Worm (Caenorhabditis elegans) whole organism, midembryonic: ENCODE results near the gene F11D11.12.
A peak's percentile ranks its signal among the peaks of the same experiment; 100 is the strongest.

Source experiments
- T22C8.4 ChIP-seq: fragments of 200-800 bp; sonication (Bioruptor generic); IDR thresholded peaks from 2 replicates; pipeline ENCODE4 v1.3.6; 2022; ENCODE audit warnings: missing genetic modification characterization, missing compliant biosample characterization
- cog-1 ChIP-seq: sonication (generic microtip); optimal IDR thresholded peaks from 2 replicates; lab custom pipeline; 2016; ENCODE audit warnings: missing genetic modification characterization, missing compliant biosample characterization
- flt-1 ChIP-seq: fragments of 200-800 bp; sonication (Bioruptor generic); IDR thresholded peaks from 2 replicates; pipeline ENCODE4 v1.3.6; 2022; ENCODE audit warnings: missing genetic modification characterization, missing compliant biosample characterization
- klf-2 ChIP-seq: fragments of 200-800 bp; sonication (Bioruptor generic); conservative IDR thresholded peaks from 2 replicates; pipeline ENCODE4 v1.3.6; 2022; ENCODE audit warnings: missing genetic modification reagents, missing genetic modification characterization, missing compliant biosample characterization
- med-1 ChIP-seq: sonication (generic microtip); optimal IDR thresholded peaks from 2 replicates; lab custom pipeline; 2017; ENCODE audit warnings: missing genetic modification characterization, mild to moderate bottlenecking, missing compliant biosample characterization, antibody characterized with exemption, missing genetic modification reagents; ENCODE audit not compliant: insufficient read depth
- ref-1 ChIP-seq: fragments of 200-800 bp; sonication (Bioruptor generic); conservative IDR thresholded peaks from 2 replicates; pipeline ENCODE4 v1.3.6; 2022; ENCODE audit warnings: missing genetic modification reagents, missing genetic modification characterization, missing compliant biosample characterization
- tab-1 ChIP-seq: fragments of 200-800 bp; sonication (Bioruptor generic); IDR thresholded peaks from 2 replicates; pipeline ENCODE4 v1.3.6; 2022; ENCODE audit warnings: missing genetic modification characterization, missing compliant biosample characterization
- ztf-23 ChIP-seq: fragments of 200-800 bp; sonication (Bioruptor generic); IDR thresholded peaks from 2 replicates; pipeline ENCODE4 v1.3.6; 2022; ENCODE audit warnings: missing genetic modification reagents, missing genetic modification characterization, missing compliant biosample characterization
- ztf-29 ChIP-seq: fragments of 200-800 bp; sonication (Bioruptor generic); IDR thresholded peaks from 2 replicates; pipeline ENCODE4 v1.3.6; 2022; ENCODE audit warnings: missing genetic modification reagents, missing genetic modification characterization, missing compliant biosample characterization

The F11D11.12 gene

DNA sequence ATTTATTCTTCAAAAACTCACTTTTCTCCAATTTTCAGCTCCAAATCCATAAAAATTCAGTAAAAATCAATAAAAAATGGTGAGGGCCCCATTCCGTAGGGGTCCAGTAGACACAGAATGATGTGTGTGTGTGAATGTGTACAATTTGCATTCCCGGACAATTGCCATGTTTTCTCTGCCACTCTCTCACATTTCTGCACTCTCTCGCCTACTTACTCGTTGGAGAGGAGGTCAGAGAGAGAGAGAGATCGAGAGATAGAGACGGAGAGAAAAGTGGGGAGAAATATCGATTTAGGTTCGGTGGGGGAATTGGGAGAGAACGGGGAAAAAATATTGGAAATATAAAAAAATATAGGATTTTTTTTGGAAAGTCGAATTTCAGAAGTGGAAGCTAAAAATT is 26.9 kb downstream of the F11D11.12 start:
- peak; percentile 99 for TF ChIP-seq T22C8.4 (GFP tag; lab: Robert Waterston, UW)
- TF ChIP-seq cog-1 (tag; lab: Kevin White, UChicago) = peak; percentile 97
- no peak for TF ChIP-seq ztf-29 (GFP tag; lab: Robert Waterston, UW)
- no peak for TF ChIP-seq ztf-23 (GFP tag; lab: Robert Waterston, UW)
- TF ChIP-seq flt-1 (GFP tag; lab: Robert Waterston, UW) = no peak

DNA sequence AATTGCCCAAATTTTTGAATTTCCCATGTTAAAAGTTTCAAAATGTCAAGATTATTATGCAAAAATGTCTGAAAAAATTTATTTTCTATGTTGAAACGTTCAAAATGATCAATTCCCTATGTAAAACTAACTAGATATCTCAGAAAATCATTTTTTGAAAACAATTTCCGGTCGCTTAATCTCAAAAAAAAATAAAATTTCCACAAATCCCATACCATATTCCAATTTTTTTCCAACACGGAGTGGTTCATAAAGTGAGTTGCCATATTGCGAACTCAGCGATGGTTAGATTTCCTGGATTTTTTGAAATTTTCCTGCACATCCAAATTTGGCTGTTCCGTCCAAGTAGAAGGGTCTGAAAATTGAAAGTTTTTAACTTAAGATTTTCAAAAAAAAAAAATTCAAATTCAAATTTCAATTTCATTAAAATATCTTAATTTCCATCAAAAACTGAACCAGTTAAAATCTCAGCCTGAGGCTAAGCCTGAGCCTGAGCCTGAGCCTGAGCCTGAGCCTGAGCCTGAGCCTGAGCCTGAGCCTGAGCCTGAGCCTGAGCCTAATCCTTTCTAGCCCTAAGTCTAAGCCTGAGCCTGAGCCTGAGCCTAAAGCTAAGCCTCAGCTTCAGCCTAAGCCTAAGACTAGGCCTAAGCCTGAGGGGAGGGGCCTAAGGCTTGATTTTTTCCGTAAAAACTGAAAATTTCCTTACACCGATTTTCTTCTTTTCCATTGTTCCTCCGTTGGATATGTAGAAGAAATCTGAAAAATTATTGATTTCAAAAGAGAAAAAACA is 27.8 kb downstream of the F11D11.12 start:
- TF ChIP-seq ztf-23 (GFP tag; lab: Robert Waterston, UW) (no peak), ref-1 (GFP tag; lab: Robert Waterston, UW) (no peak), T22C8.4 (GFP tag; lab: Robert Waterston, UW) (0 out of 2 replicates have a peak, but pooled peaks have one; percentile 12), cog-1 (tag; lab: Kevin White, UChicago) (no peak), klf-2 (GFP tag; lab: Robert Waterston, UW) (no peak), med-1 (no peak), tab-1 (GFP tag; lab: Robert Waterston, UW) (0 out of 2 replicates have a peak, but pooled peaks have one; percentile 53)

DNA sequence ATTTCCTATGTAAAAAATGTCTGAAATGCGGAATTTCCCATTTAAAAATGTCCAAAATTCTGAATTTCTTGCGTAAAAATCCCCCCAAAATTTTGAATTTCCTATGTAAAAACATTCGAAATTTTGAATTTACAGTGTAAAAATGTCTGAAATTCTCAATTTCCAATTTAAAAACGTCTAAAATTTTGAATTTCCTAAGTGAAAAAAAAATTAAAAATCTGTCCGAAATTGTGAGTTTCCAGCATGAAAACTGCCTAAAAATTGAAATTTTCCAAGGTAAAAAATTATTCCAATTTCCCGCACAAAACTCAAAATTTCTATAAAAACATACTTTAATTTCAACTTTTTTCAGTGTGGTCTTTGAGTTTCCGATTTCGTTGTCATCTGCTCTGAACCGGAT is 28.6 kb downstream of the F11D11.12 start:
- TF ChIP-seq med-1 (no peak), T22C8.4 (GFP tag; lab: Robert Waterston, UW) (no peak), cog-1 (tag; lab: Kevin White, UChicago) (no peak), flt-1 (GFP tag; lab: Robert Waterston, UW) (no peak), klf-2 (GFP tag; lab: Robert Waterston, UW) (no peak), ztf-29 (GFP tag; lab: Robert Waterston, UW) (no peak), ref-1 (GFP tag; lab: Robert Waterston, UW) (no peak), ztf-23 (GFP tag; lab: Robert Waterston, UW) (no peak), tab-1 (GFP tag; lab: Robert Waterston, UW) (no peak)

DNA sequence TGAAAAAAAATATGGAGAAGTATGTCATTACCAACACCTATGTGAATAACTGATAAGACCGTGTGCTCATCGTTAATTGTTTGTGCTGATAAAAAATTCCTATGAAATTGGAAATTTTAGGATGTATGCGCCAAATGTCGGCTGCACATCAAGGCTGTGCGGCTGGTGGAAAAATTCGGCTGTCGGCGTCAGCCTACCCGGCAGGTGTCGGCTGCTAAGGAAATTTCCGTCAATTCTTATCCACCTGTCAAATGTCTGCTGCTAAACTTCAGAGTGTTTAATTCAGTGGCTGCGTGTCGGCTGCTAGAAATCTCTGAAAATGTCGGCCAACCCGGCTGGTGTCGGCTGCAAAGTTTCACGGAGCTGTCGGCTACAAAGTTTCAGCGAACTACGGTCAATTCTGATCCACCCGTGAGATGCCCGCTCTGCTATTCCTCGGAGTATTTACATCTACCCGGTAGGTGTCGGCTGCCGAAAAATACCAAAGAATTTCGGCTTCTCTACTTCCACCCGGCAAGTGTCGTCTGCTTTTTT is 30.5 kb downstream of the F11D11.12 start, which contains the start of gene Y17D7C.2:
Gene Y17D7C.2 (minus strand): TSS at position 32 of the 534 bp plus-strand sequence.
- TF ChIP-seq cog-1 (tag; lab: Kevin White, UChicago) (no peak), T22C8.4 (GFP tag; lab: Robert Waterston, UW) (0 out of 2 replicates have a peak, but pooled peaks have one; percentile 30), tab-1 (GFP tag; lab: Robert Waterston, UW) (0 out of 2 replicates have a peak, but pooled peaks have one; percentile 60), klf-2 (GFP tag; lab: Robert Waterston, UW) (no peak), ztf-23 (GFP tag; lab: Robert Waterston, UW) (no peak), ztf-29 (GFP tag; lab: Robert Waterston, UW) (no peak), flt-1 (GFP tag; lab: Robert Waterston, UW) (no peak), med-1 (peak; percentile 44), ref-1 (GFP tag; lab: Robert Waterston, UW) (no peak)

DNA sequence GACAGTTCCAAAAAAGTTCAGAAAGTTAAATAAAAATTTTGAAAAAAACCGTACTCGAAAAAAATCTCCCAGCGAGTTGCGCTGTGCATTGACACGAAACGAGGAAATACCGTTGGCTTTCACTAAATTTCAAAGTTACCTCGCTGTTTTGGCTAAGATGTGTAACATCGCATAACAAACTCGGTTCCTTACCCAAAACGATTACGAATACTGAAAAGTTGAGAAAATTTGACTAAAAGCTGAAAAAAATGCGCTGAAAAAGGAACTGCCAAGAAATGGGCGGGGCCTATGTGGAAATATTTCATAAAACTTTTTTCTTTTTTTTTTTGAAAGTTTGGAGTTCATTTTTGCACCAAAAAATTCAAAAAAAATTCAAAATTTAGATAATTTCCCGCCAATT is 31.1 kb downstream of the F11D11.12 start:
- TF ChIP-seq ref-1 (GFP tag; lab: Robert Waterston, UW) (peak; percentile 50; the same call in 1 of the 2 replicates), T22C8.4 (GFP tag; lab: Robert Waterston, UW) (no peak), cog-1 (tag; lab: Kevin White, UChicago) (no peak), flt-1 (GFP tag; lab: Robert Waterston, UW) (no peak), tab-1 (GFP tag; lab: Robert Waterston, UW) (peak; percentile 46; the same call in 1 of the 2 replicates)

DNA sequence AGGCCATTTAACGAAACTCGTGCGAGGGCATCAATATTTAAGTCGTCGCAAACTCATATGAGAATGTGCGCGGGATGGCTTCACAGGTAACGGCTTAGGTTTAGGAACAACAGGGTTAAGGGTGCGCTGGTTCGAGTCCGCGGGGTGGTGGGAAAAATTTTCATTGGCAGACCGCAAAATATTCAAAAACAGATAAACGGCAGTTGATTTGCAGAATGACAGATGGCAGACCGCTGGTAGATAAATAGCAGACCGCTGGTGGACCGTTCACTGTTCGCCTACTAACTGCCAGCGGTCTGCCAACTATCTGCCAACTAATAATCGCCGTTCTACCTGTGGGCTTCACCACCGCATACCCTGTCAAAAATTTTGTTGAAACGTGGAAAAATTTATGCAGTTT is 38.4 kb downstream of the F11D11.12 start:
- no peak for TF ChIP-seq klf-2 (GFP tag; lab: Robert Waterston, UW)
- peak; percentile 54 for TF ChIP-seq T22C8.4 (GFP tag; lab: Robert Waterston, UW)
- TF ChIP-seq med-1 = no peak
- no peak for TF ChIP-seq cog-1 (tag; lab: Kevin White, UChicago)
- peak; percentile 43 for TF ChIP-seq ref-1 (GFP tag; lab: Robert Waterston, UW)
- no peak for TF ChIP-seq ztf-29 (GFP tag; lab: Robert Waterston, UW)
- no peak for TF ChIP-seq flt-1 (GFP tag; lab: Robert Waterston, UW)
- TF ChIP-seq tab-1 (GFP tag; lab: Robert Waterston, UW) = peak; percentile 75

DNA sequence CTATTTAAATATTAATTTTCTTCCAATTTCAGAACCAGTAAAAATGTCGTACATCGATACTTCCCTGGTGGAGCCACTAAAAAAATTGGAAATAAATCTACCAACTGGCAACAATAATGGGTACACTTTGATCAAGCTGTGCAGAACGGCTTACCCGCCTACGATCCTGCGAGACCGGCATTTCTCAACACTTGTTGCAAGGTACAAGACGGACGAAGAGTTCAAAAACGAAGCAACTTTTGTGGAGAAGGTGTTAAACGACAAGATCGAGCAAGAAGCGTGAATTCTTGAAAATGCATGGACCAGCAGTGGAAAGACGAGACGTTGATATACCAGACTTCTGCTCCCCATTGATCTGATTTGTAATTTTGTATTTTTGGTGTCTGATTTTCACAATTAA is 39.1 kb downstream of the F11D11.12 start:
- TF ChIP-seq ztf-23 (GFP tag; lab: Robert Waterston, UW) (no peak), med-1 (no peak), ref-1 (GFP tag; lab: Robert Waterston, UW) (no peak), T22C8.4 (GFP tag; lab: Robert Waterston, UW) (no peak), flt-1 (GFP tag; lab: Robert Waterston, UW) (no peak), klf-2 (GFP tag; lab: Robert Waterston, UW) (no peak), tab-1 (GFP tag; lab: Robert Waterston, UW) (no peak), ztf-29 (GFP tag; lab: Robert Waterston, UW) (no peak), cog-1 (tag; lab: Kevin White, UChicago) (no peak)

DNA sequence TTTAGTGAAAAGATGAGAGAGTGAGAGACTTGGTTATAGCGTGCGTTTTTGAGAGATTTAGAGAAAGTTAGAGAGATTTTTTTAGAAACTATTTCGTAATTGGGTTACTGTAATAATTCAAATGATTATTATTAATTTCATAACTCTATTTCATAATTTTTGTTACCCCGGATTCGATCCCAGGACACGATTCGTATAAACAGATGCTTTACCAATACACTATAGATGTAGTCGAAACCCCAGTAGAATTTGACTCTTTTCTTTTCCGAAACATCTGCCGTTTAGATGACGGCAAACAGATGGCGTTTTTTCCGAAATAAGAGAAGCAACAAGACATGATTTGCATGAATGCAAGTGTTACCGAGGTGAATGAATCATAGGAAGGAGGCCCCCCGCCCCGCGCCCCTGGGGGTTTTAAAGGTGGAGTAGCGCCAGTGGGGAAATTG is 40.4 kb downstream of the F11D11.12 start:
- TF ChIP-seq cog-1 (tag; lab: Kevin White, UChicago) = peak; percentile 84
- no peak for TF ChIP-seq ref-1 (GFP tag; lab: Robert Waterston, UW)
- TF ChIP-seq tab-1 (GFP tag; lab: Robert Waterston, UW) = peak; percentile 71; the same call in 1 of the 2 replicates
- no peak for TF ChIP-seq med-1

DNA sequence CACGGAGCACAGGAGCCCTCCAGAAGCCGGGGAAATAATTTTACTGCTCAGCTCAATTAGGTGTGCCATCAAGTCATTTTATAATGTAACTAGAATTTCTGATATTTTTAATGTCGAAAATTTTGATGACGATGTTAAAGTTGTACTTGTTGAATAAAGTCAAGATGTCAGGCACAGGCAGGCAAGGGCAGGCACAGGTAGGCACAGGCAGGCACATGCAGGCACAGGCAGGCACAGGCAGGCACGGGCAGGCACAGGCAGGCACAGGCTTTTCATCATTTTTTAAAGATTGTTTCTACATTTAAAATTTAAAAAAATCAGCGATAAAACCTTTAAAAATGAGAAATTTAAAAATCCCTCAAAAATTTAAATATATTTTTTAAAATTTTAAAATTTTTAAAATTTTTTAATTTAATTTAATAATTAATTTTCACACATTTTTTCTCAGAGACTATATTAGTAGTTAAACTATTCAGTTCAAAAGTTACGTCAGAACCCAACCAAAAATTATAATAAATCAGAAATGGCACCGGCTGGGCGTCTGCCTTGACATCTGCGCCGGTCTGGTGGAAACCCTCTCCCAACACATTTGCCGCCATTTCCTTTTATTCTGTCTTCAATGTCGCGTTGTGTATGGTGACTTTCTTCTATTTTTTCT is 41.1 kb downstream of the F11D11.12 start, which contains the start of gene Y17D7C.6:
Gene Y17D7C.6 (plus strand): TSS at position 608 of the 658 bp plus-strand sequence.
- no peak for TF ChIP-seq klf-2 (GFP tag; lab: Robert Waterston, UW)
- TF ChIP-seq ztf-29 (GFP tag; lab: Robert Waterston, UW) = no peak
- no peak for TF ChIP-seq ref-1 (GFP tag; lab: Robert Waterston, UW)
- TF ChIP-seq flt-1 (GFP tag; lab: Robert Waterston, UW) = no peak
- no peak for TF ChIP-seq cog-1 (tag; lab: Kevin White, UChicago)
- TF ChIP-seq tab-1 (GFP tag; lab: Robert Waterston, UW) = no peak
- TF ChIP-seq ztf-23 (GFP tag; lab: Robert Waterston, UW) = no peak
- no peak; the same call in 1 of the 2 replicates for TF ChIP-seq T22C8.4 (GFP tag; lab: Robert Waterston, UW)
- TF ChIP-seq med-1 = no peak
